Fruit fly (Drosophila melanogaster): Measurements from ENCODE around the gene CG7900.
"Not testable (repeated sequence)": the region's sequence is repeated elsewhere in the genome, so short reads cannot be mapped to it uniquely, and the experiment has no call there.

The CG7900 gene

dm6 chr3R:8093824-8094223 is at the start of gene CG7900:
Gene CG7900, plus strand, starts transcription at chr3R:8094124.
- not testable (repeated sequence) for TF ChIP-seq cic, CG11617, Clk (GFP tag; optimal IDR thresholded peaks at IDR 0.05)

dm6 chr3R:8048867-8049266 is 45.1 kb upstream of the CG7900 start, which contains the start of gene CG43618:
Gene CG43618, plus strand, starts transcription at chr3R:8049167.
- TF ChIP-seq CG1620, pad, toe (GFP tag; optimal IDR thresholded peaks at IDR 0.05): not testable (repeated sequence)

dm6 chr3R:8049373-8049772 is 44.6 kb upstream of the CG7900 start, which contains the start of gene CG43061:
Gene CG43061, plus strand, starts transcription at chr3R:8049673.
- not testable (repeated sequence) for TF ChIP-seq CG14711 (tag; optimal IDR thresholded peaks at IDR 0.05); toe (GFP tag; optimal IDR thresholded peaks at IDR 0.05); ovo (GFP tag; optimal IDR thresholded peaks at IDR 0.05)

- TF ChIP-seq Hr96 (GFP tag; optimal IDR thresholded peaks at IDR 0.05), result no peak
- no peak for TF ChIP-seq cic (GFP tag; optimal IDR thresholded peaks at IDR 0.05)
- no peak for TF ChIP-seq Mnt (GFP tag; optimal IDR thresholded peaks at IDR 0.05)
- TF ChIP-seq CG14711 (tag; optimal IDR thresholded peaks at IDR 0.05), result no peak
- TF ChIP-seq toe (GFP tag; optimal IDR thresholded peaks at IDR 0.05), result no peak
- no peak for TF ChIP-seq cnc (optimal IDR thresholded peaks at IDR 0.05)
- TF ChIP-seq ovo (GFP tag; optimal IDR thresholded peaks at IDR 0.05), result no peak
Observed at dm6 chr3R:8058984-8059383, 34.9 kb upstream of the CG7900 start, which contains the start of gene mAChR-B. Gene mAChR-B, plus strand, starts transcription at chr3R:8059284.

DNA sequence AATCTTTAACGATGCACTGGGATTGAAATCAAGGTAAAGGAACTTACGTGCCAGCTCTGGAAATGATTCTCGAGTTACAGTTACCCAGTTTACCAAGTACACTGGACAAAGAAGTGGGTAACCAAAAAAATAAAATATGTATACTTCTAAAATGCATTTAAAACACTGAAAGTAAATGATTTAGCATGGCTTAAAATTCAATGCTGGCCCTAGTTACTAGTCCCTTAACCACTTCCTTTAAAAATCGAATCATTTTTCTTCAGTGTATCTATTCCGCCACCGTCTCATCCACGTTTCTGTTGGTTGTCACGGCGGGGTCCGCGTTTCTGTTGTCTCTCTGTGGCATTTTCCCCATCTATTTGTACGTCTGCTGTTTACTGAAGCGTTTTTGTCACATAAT is 21.3 kb upstream of the CG7900 start:
- TF ChIP-seq CG12768 (GFP tag; optimal IDR thresholded peaks at IDR 0.05), result no peak
- no peak for TF ChIP-seq Hr96 (GFP tag; optimal IDR thresholded peaks at IDR 0.05)
- TF ChIP-seq toe (GFP tag; optimal IDR thresholded peaks at IDR 0.05), result no peak
- TF ChIP-seq CG5204 (GFP tag; optimal IDR thresholded peaks at IDR 0.05), result no peak
- TF ChIP-seq CG7045 (GFP tag; optimal IDR thresholded peaks at IDR 0.05), result no peak
- TF ChIP-seq CG14711 (tag; optimal IDR thresholded peaks at IDR 0.05), result no peak
- TF ChIP-seq pad (GFP tag; optimal IDR thresholded peaks at IDR 0.05), result no peak
- no peak for TF ChIP-seq CG7101 (tag; optimal IDR thresholded peaks at IDR 0.05)
- TF ChIP-seq kay (GFP tag; ENCODE audit: borderline replicate concordance), result no peak

DNA sequence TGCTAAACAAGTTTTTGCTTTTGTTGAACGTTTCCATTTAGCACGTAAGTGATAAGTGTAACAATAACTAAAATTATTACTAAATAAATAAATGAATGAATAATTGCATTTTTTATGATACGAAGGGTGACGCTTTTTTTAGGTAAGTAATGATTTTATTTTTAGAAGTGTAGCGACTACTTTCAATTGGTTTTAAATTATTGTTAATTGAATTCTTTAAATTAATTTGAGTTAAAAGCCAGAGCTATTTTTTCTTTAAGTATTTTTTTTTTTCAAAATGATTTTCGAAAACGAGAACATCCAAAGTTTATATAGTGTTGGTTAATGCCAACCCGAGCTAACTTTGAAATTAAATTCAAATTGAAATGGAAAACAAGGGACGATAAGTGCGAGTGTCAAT is 7.0 kb upstream of the CG7900 start, which contains the start of gene CG7910:
CG7910 (plus strand) TSS at position 301 of the 400 bp plus-strand sequence.
- TF ChIP-seq cic (GFP tag; optimal IDR thresholded peaks at IDR 0.05) (no peak), cnc (optimal IDR thresholded peaks at IDR 0.05) (no peak), CG11617 (GFP tag; optimal IDR thresholded peaks at IDR 0.05) (no peak), ovo (GFP tag; optimal IDR thresholded peaks at IDR 0.05) (no peak), CG1620 (GFP tag; optimal IDR thresholded peaks at IDR 0.05) (no peak), Mnt (GFP tag; optimal IDR thresholded peaks at IDR 0.05) (no peak), CG7045 (GFP tag; optimal IDR thresholded peaks at IDR 0.05) (no peak), CG5204 (GFP tag; optimal IDR thresholded peaks at IDR 0.05) (no peak), kay (GFP tag; ENCODE audit: borderline replicate concordance) (no peak), bab1 (GFP tag; optimal IDR thresholded peaks at IDR 0.05) (no peak), CG7101 (tag; optimal IDR thresholded peaks at IDR 0.05) (no peak), CG12768 (GFP tag; optimal IDR thresholded peaks at IDR 0.05) (no peak), tj (GFP tag; optimal IDR thresholded peaks at IDR 0.05) (no peak), Clk (GFP tag; optimal IDR thresholded peaks at IDR 0.05) (no peak), CG33017 (tag; optimal IDR thresholded peaks at IDR 0.05) (no peak), pad (GFP tag; optimal IDR thresholded peaks at IDR 0.05) (no peak), CG14711 (tag; optimal IDR thresholded peaks at IDR 0.05) (no peak), Hr96 (GFP tag; optimal IDR thresholded peaks at IDR 0.05) (no peak), toe (GFP tag; optimal IDR thresholded peaks at IDR 0.05) (no peak)

dm6 chr3R:8105088-8105542 is 11.2 kb downstream of the CG7900 start, which contains the start of gene puc:
Gene puc, plus strand, starts transcription at chr3R:8105332.
- TF ChIP-seq Crg-1 (GFP tag; optimal IDR thresholded peaks at IDR 0.05) (peak; percentile 27), CG12768 (GFP tag; optimal IDR thresholded peaks at IDR 0.05) (peak; percentile 55), cnc (optimal IDR thresholded peaks at IDR 0.05) (no peak), CG7045 (GFP tag; optimal IDR thresholded peaks at IDR 0.05) (no peak), kay (GFP tag; ENCODE audit: borderline replicate concordance) (no peak), tj (GFP tag; optimal IDR thresholded peaks at IDR 0.05) (peak; percentile 25), CG14711 (tag; optimal IDR thresholded peaks at IDR 0.05) (no peak), CG33017 (tag; optimal IDR thresholded peaks at IDR 0.05) (peak; percentile 66), cic (GFP tag; optimal IDR thresholded peaks at IDR 0.05) (peak; percentile 79), Mnt (GFP tag; optimal IDR thresholded peaks at IDR 0.05) (peak; percentile 75), Hr96 (GFP tag; optimal IDR thresholded peaks at IDR 0.05) (peak; percentile 16), Clk (GFP tag; optimal IDR thresholded peaks at IDR 0.05) (no peak), pad (GFP tag; optimal IDR thresholded peaks at IDR 0.05) (no peak), ovo (GFP tag; optimal IDR thresholded peaks at IDR 0.05) (no peak), bab1 (GFP tag; optimal IDR thresholded peaks at IDR 0.05) (peak; percentile 67), CG5204 (GFP tag; optimal IDR thresholded peaks at IDR 0.05) (peak; percentile 20), CG7101 (tag; optimal IDR thresholded peaks at IDR 0.05) (peak; percentile 60), toe (GFP tag; optimal IDR thresholded peaks at IDR 0.05) (peak; percentile 1), CG1620 (GFP tag; optimal IDR thresholded peaks at IDR 0.05) (peak; percentile 63), CG11617 (GFP tag; optimal IDR thresholded peaks at IDR 0.05) (peak; percentile 33)
